Fruit fly (Drosophila melanogaster): ENCODE measurements around the gene Myc.

The Myc gene

DNA sequence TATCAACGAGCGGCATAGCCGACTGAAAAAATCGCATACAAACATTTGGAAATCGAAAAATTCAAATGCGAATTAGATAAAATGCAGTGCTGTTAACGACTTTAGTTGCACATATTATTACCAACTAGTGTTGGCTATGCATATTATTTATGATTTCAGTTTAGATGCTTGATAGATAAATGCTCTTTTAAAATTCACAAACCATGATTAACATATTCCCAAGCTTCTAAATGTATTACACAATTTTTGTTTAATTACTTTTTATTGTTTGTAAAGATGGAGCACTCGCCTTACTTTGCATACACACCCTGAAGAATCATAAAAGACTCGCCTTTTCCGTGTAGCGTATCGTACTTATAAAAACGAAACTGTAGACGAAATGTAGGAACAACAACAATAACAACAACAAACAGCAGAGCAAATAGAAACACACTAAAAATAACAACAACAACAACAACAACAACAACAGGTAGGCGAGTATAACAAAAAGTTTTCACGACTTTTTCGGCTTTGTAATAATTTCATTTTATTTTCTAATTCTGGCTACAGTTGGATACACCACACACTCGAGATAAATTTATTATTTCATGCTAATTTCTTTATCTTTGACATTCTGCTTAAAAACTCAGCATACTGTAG lies 12.4 kb upstream of the Myc start (continued):
- no peak for TF ChIP-seq Doc2 (GFP tag; IDR thresholded peaks at IDR 0.05)
- peak; percentile 40 for TF ChIP-seq Side (GFP tag; optimal IDR thresholded peaks at IDR 0.05)
- TF ChIP-seq CG17912 (GFP tag; optimal IDR thresholded peaks at IDR 0.05) = no peak
- TF ChIP-seq prd (optimal IDR thresholded peaks at IDR 0.05) = no peak
- peak; percentile 62 for TF ChIP-seq prd (GFP tag; IDR thresholded peaks at IDR 0.05)
- TF ChIP-seq CG9817 (tag; optimal IDR thresholded peaks at IDR 0.05) = peak; percentile 47
- TF ChIP-seq nom (GFP tag; optimal IDR thresholded peaks at IDR 0.05) = no peak
- TF ChIP-seq CG31224 (GFP tag; IDR thresholded peaks at IDR 0.05) = 0 out of 2 replicates have a peak, but pooled peaks have one; percentile 42
- peak; percentile 48 for TF ChIP-seq CG6654 (GFP tag; optimal IDR thresholded peaks at IDR 0.05)
- no peak for TF ChIP-seq fd102C (GFP tag; optimal IDR thresholded peaks at IDR 0.05)
- no peak for TF ChIP-seq CG11093 (GFP tag; IDR thresholded peaks at IDR 0.05)
- peak; percentile 14 for TF ChIP-seq CG6683 (GFP tag; optimal IDR thresholded peaks at IDR 0.05)
- peak; percentile 74 for TF ChIP-seq HHEX (GFP tag; optimal IDR thresholded peaks at IDR 0.05)
- TF ChIP-seq CG11504 (tag; optimal IDR thresholded peaks at IDR 0.05) = peak; percentile 81
- TF ChIP-seq sqz (GFP tag; optimal IDR thresholded peaks at IDR 0.05) = peak; percentile 28
- peak; percentile 59 for TF ChIP-seq tio (GFP tag; optimal IDR thresholded peaks at IDR 0.05)
- peak; percentile 48 for TF ChIP-seq Deaf1 (tag; optimal IDR thresholded peaks at IDR 0.05)
- no peak for TF ChIP-seq sna (GFP tag; IDR thresholded peaks at IDR 0.05; ENCODE audit: partially characterized antibody)
- peak; percentile 67 for TF ChIP-seq CG2712 (tag; optimal IDR thresholded peaks at IDR 0.05)
- TF ChIP-seq CG7372 (GFP tag; IDR thresholded peaks at IDR 0.05) = peak; percentile 36; the same call in 1 of the 2 replicates
- peak; percentile 59 for TF ChIP-seq Abd-B (GFP tag; optimal IDR thresholded peaks at IDR 0.05)
- TF ChIP-seq CG2202 (tag; optimal IDR thresholded peaks at IDR 0.05) = no peak
- peak; percentile 5 for TF ChIP-seq CG12236 (GFP tag; optimal IDR thresholded peaks at IDR 0.05)
- no peak for TF ChIP-seq tna (GFP tag; IDR thresholded peaks at IDR 0.05; ENCODE audit: partially characterized antibody)
- peak; percentile 69; the same call in 1 of the 2 replicates for TF ChIP-seq klu (GFP tag; IDR thresholded peaks at IDR 0.05)
- TF ChIP-seq CG6689 (GFP tag; IDR thresholded peaks at IDR 0.05) = peak; percentile 59
- peak; percentile 69 for TF ChIP-seq Atf-2 (GFP tag; optimal IDR thresholded peaks at IDR 0.05)
- peak; percentile 50 for TF ChIP-seq CG6854 (GFP tag; optimal IDR thresholded peaks at IDR 0.05)
- TF ChIP-seq gt (GFP tag; IDR thresholded peaks at IDR 0.05) = no peak
- peak; percentile 37; the same call in 1 of the 3 replicates for TF ChIP-seq CG11560 (tag; IDR thresholded peaks at IDR 0.05)
- no peak for TF ChIP-seq knrl (GFP tag; IDR thresholded peaks at IDR 0.05; ENCODE audit: partially characterized antibody)
- TF ChIP-seq CG7271 (tag; optimal IDR thresholded peaks at IDR 0.05) = no peak
- peak; percentile 20 for TF ChIP-seq CG18011 (GFP tag; optimal IDR thresholded peaks at IDR 0.05)
- no peak for TF ChIP-seq wek (GFP tag; optimal IDR thresholded peaks at IDR 0.05)
- TF ChIP-seq h (optimal IDR thresholded peaks at IDR 0.05) = no peak
- TF ChIP-seq CG30431 (GFP tag; optimal IDR thresholded peaks at IDR 0.05) = peak; percentile 50
- TF ChIP-seq CG10147 (GFP tag; optimal IDR thresholded peaks at IDR 0.05) = peak; percentile 82
- TF ChIP-seq Hr78 (GFP tag; optimal IDR thresholded peaks at IDR 0.05) = no peak
- peak; percentile 33 for TF ChIP-seq CG3065 (GFP tag; optimal IDR thresholded peaks at IDR 0.05)
- TF ChIP-seq HLH4C (GFP tag; IDR thresholded peaks at IDR 0.05; ENCODE audit: partially characterized antibody) = no peak
- peak; percentile 73 for TF ChIP-seq al (GFP tag; IDR thresholded peaks at IDR 0.05)
- TF ChIP-seq gfzf (GFP tag; optimal IDR thresholded peaks at IDR 0.05) = no peak
- 0 out of 3 replicates have a peak, but pooled peaks have one; percentile 17 for TF ChIP-seq CG34422 (GFP tag; IDR thresholded peaks at IDR 0.05)
- TF ChIP-seq pb (GFP tag; optimal IDR thresholded peaks at IDR 0.05) = peak; percentile 22
- no peak for TF ChIP-seq D (optimal IDR thresholded peaks at IDR 0.05)
- peak; percentile 58 for TF ChIP-seq D (GFP tag; optimal IDR thresholded peaks at IDR 0.05)
- no peak for TF ChIP-seq trh (GFP tag; optimal IDR thresholded peaks at IDR 0.05)
- TF ChIP-seq CG31441 (GFP tag; IDR thresholded peaks at IDR 0.05) = peak; percentile 54; the same call in 1 of the 2 replicates
- TF ChIP-seq CG14667 (GFP tag; IDR thresholded peaks at IDR 0.05) = no peak
- TF ChIP-seq CG18619 (GFP tag; optimal IDR thresholded peaks at IDR 0.05) = peak; percentile 67
